Worm (Caenorhabditis elegans): ENCODE data around the gene srz-29.

- TF ChIP-seq ztf-29 (GFP tag; IDR thresholded peaks at IDR 0.05), result no peak
- no peak for TF ChIP-seq cog-1 (tag; optimal IDR thresholded peaks at IDR 0.05)
- no peak for TF ChIP-seq flt-1 (GFP tag; IDR thresholded peaks at IDR 0.05)
- TF ChIP-seq med-1 (GFP tag; optimal IDR thresholded peaks at IDR 0.05; ENCODE audit: insufficient read depth), result no peak
- TF ChIP-seq ztf-23 (GFP tag; IDR thresholded peaks at IDR 0.05), result no peak
Measured at ce11 chrIV:13619203-13619602, 26.5 kb downstream of the srz-29 start, which contains the start of gene C08F11.3.

Data from whole organism, midembryonic.